Fruit fly (Drosophila melanogaster) whole organism, adult: ENCODE measurements around the gene CG12560.

Source experiments
- CG12768 ChIP-seq: fragments of 200-800 bp; sonication (Bioruptor generic); optimal IDR thresholded peaks from 2 replicates; lab custom pipeline; 2017; ENCODE audit warnings: missing biosample characterization, missing genetic modification characterization, mild to moderate bottlenecking, moderate library complexity, missing genetic modification reagents
- CG14711 ChIP-seq: fragments of 200-800 bp; sonication (Bioruptor generic); optimal IDR thresholded peaks from 2 replicates; lab custom pipeline; 2018; ENCODE audit warnings: missing biosample characterization, mild to moderate bottlenecking, missing genetic modification characterization, moderate library complexity
- Clk ChIP-seq: fragments of 200-800 bp; sonication (Bioruptor generic); optimal IDR thresholded peaks from 2 replicates; lab custom pipeline; 2017; ENCODE audit warnings: missing biosample characterization, missing genetic modification characterization
- pad ChIP-seq: fragments of 200-800 bp; sonication (Bioruptor generic); optimal IDR thresholded peaks from 3 replicates; lab custom pipeline; 2017; ENCODE audit warnings: missing biosample characterization, missing genetic modification characterization, mild to moderate bottlenecking, moderate library complexity, missing genetic modification reagents
- toe ChIP-seq: fragments of 200-800 bp; sonication (Bioruptor generic); optimal IDR thresholded peaks from 2 replicates; lab custom pipeline; 2016; ENCODE audit warnings: missing biosample characterization, missing genetic modification characterization

- TF ChIP-seq toe (GFP tag; lab: Kevin White, UChicago) (no peak), Clk (GFP tag; lab: Kevin White, UChicago) (peak; percentile 25), CG14711 (tag; lab: Kevin White, UChicago) (peak; percentile 53), pad (peak; percentile 51), CG12768 (GFP tag; lab: Kevin White, UChicago) (peak; percentile 44)
Observed at dm6 chr2L:8034734-8035133, 25.5 kb upstream of the CG12560 start.
